Worm (Caenorhabditis elegans): Measurements from ENCODE around the gene Y82E9BR.14.

Y82E9BR.14 gene

ce11 chrIII:1413890-1414613, at the start of gene Y82E9BR.14:
TSS of gene Y82E9BR.14 (minus strand) at chrIII:1414116.
- TF ChIP-seq unc-62 (GFP tag; optimal IDR thresholded peaks at IDR 0.05): no peak

ce11 chrIII:1456859-1457258, 42.9 kb upstream of the Y82E9BR.14 start:
- TF ChIP-seq unc-62 (GFP tag; optimal IDR thresholded peaks at IDR 0.05): no peak

ce11 chrIII:1455674-1456073, 41.8 kb upstream of the Y82E9BR.14 start, which contains the start of gene Y82E9BR.17:
TSS of gene Y82E9BR.17 (minus strand) at chrIII:1455774.
- no peak for TF ChIP-seq unc-62 (GFP tag; optimal IDR thresholded peaks at IDR 0.05)

ce11 chrIII:1446747-1447146, 32.8 kb upstream of the Y82E9BR.14 start:
- TF ChIP-seq unc-62 (GFP tag; optimal IDR thresholded peaks at IDR 0.05): no peak

ce11 chrIII:1439609-1440008, 25.7 kb upstream of the Y82E9BR.14 start:
- TF ChIP-seq unc-62 (GFP tag; optimal IDR thresholded peaks at IDR 0.05): no peak

ce11 chrIII:1436738-1437137, 22.8 kb upstream of the Y82E9BR.14 start:
- no peak for TF ChIP-seq unc-62 (GFP tag; optimal IDR thresholded peaks at IDR 0.05)

ce11 chrIII:1429920-1430437, 16.1 kb upstream of the Y82E9BR.14 start:
- no peak for TF ChIP-seq unc-62 (GFP tag; optimal IDR thresholded peaks at IDR 0.05)

ce11 chrIII:1429275-1429674, 15.4 kb upstream of the Y82E9BR.14 start:
- TF ChIP-seq unc-62 (GFP tag; optimal IDR thresholded peaks at IDR 0.05): no peak

ce11 chrIII:1428448-1428847, 14.5 kb upstream of the Y82E9BR.14 start:
- no peak for TF ChIP-seq unc-62 (GFP tag; optimal IDR thresholded peaks at IDR 0.05)

- TF ChIP-seq unc-62 (GFP tag; optimal IDR thresholded peaks at IDR 0.05): no peak
Measured at ce11 chrIII:1427126-1427525, 13.2 kb upstream of the Y82E9BR.14 start, which contains the start of gene lelo-2. TSS of gene lelo-2 (minus strand) at chrIII:1427226.

- no peak for TF ChIP-seq unc-62 (GFP tag; optimal IDR thresholded peaks at IDR 0.05)
Measured at ce11 chrIII:1424305-1424704, 10.4 kb upstream of the Y82E9BR.14 start.

- TF ChIP-seq unc-62 (GFP tag; optimal IDR thresholded peaks at IDR 0.05): no peak
Measured at ce11 chrIII:1421436-1421835, 7.5 kb upstream of the Y82E9BR.14 start.

- TF ChIP-seq unc-62 (GFP tag; optimal IDR thresholded peaks at IDR 0.05): no peak
Measured at ce11 chrIII:1419700-1420356, 5.9 kb upstream of the Y82E9BR.14 start.

- no peak for TF ChIP-seq unc-62 (GFP tag; optimal IDR thresholded peaks at IDR 0.05)
Measured at ce11 chrIII:1419146-1419636, 5.3 kb upstream of the Y82E9BR.14 start, which contains the start of gene Y82E9BR.3. TSS of gene Y82E9BR.3 (plus strand) at chrIII:1419196.

ce11 chrIII:1418709-1419108, 4.8 kb upstream of the Y82E9BR.14 start:
- no peak for TF ChIP-seq unc-62 (GFP tag; optimal IDR thresholded peaks at IDR 0.05)

- no peak for TF ChIP-seq unc-62 (GFP tag; optimal IDR thresholded peaks at IDR 0.05)
Measured at ce11 chrIII:1417090-1417489, 3.2 kb upstream of the Y82E9BR.14 start, which contains the start of gene elc-1. TSS of gene elc-1 (minus strand) at chrIII:1417190.

ce11 chrIII:1416571-1416970, 2.7 kb upstream of the Y82E9BR.14 start:
- no peak for TF ChIP-seq unc-62 (GFP tag; optimal IDR thresholded peaks at IDR 0.05)
